Comparison of ENCODE assay signal across 4 worm cellular contexts in the genomic region with DNA sequence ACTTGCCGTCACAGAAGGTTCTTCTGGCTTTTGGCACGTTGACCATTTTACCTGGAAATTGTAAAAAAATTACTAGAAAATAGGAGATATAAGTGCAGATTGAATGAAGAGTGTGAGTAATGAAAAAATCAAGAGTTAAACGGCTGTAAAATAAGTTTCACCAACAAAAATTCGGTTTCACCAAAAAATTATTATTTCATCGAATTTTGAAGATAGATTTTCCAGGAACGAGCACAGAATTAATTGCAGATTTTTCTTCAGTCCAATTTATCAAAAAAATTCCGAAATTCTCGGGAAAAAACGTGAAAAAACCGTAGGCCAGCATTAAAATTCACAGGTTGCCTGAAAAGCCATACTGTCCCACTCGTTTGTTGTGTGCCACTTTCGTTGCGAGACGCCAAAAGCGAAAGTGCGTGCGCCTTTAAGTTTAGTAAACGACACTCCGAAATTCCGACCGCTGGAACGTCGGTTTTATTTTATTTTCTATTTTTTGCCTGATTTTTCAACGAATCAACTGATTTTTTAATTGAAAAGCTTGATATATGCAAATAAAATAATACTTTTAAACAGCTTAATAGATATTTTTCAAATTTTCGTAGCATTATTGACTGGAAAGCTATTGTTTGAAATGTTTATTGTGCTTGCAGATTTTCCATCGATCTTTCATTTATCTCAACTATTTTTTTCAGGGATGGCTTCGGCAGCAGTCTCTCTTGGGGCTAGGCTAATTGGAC.
TF ChIP-seq lines count a peak whose summit lies in the region.

rpl-36.A (minus strand) TSS at position 51 of the 734 bp plus-strand sequence.
nuo-1 (plus strand) TSS at position 684 of the 734 bp plus-strand sequence.

TF ChIP-seq in whole organism, L2 larva, 48 proteins besides CTCF, POLR2A, EP300 and RAD21 (continues in another document):
- TF ChIP-seq ama-1 (optimal IDR thresholded peaks at IDR 0.05; lab: Kevin White, UChicago), result peak; percentile 43
- TF ChIP-seq ceh-16 (tag; optimal IDR thresholded peaks at IDR 0.05; lab: Kevin White, UChicago), result no peak
- TF ChIP-seq nhr-77 (tag; optimal IDR thresholded peaks at IDR 0.05; lab: Kevin White, UChicago), result no peak
- TF ChIP-seq peb-1 (tag; optimal IDR thresholded peaks at IDR 0.05; lab: Kevin White, UChicago), result no peak
- TF ChIP-seq mab-5 (tag; optimal IDR thresholded peaks at IDR 0.05; lab: Kevin White, UChicago), result peak; percentile 30
- TF ChIP-seq gmeb-1 (tag; optimal IDR thresholded peaks at IDR 0.05; lab: Kevin White, UChicago), result peak; percentile 83
- no peak for TF ChIP-seq Y55F3AM.14 (GFP tag; optimal IDR thresholded peaks at IDR 0.05; lab: Kevin White, UChicago)
- TF ChIP-seq mdl-1 (tag; optimal IDR thresholded peaks at IDR 0.05; lab: Kevin White, UChicago), result peak in 1 of 2 experiments; percentile 13
- TF ChIP-seq alr-1 (tag; optimal IDR thresholded peaks at IDR 0.05; lab: Kevin White, UChicago), result no peak
- no peak for TF ChIP-seq lin-39 (tag; optimal IDR thresholded peaks at IDR 0.05; lab: Kevin White, UChicago)
- peak; percentile 92 to 99 for TF ChIP-seq lsy-2 (tag; optimal IDR thresholded peaks at IDR 0.05; lab: Kevin White, UChicago)
- TF ChIP-seq mbf-1 (tag; optimal IDR thresholded peaks at IDR 0.05; lab: Kevin White, UChicago), result no peak
- TF ChIP-seq nhr-23 (tag; optimal IDR thresholded peaks at IDR 0.05; lab: Kevin White, UChicago), result no peak
- no peak for TF ChIP-seq elt-1 (tag; optimal IDR thresholded peaks at IDR 0.05; lab: Kevin White, UChicago)
- TF ChIP-seq ztf-4 (tag; optimal IDR thresholded peaks at IDR 0.05; lab: Kevin White, UChicago), result peak; percentile 54
- TF ChIP-seq lin-13 (GFP tag; optimal IDR thresholded peaks at IDR 0.05; lab: Kevin White, UChicago), result peak; percentile 83
- TF ChIP-seq blmp-1 (tag; optimal IDR thresholded peaks at IDR 0.05; lab: Kevin White, UChicago; ENCODE audit: insufficient read depth), result peak; percentile 94
- peak; percentile 89 for TF ChIP-seq crh-2 (tag; optimal IDR thresholded peaks at IDR 0.05; lab: Kevin White, UChicago)
- TF ChIP-seq ztf-1 (GFP tag; conservative IDR thresholded peaks at IDR 0.05; lab: Robert Waterston, UW), result no peak
- no peak for TF ChIP-seq unc-62 (GFP tag; optimal IDR thresholded peaks at IDR 0.05; lab: Kevin White, UChicago)
- TF ChIP-seq R02D3.7 (tag; optimal IDR thresholded peaks at IDR 0.05; lab: Kevin White, UChicago), result no peak

TF ChIP-seq in whole organism, L4 larva, 104 proteins besides CTCF, POLR2A, EP300 and RAD21 (continues in another document):
- TF ChIP-seq Y75B8A.6 (GFP tag; IDR thresholded peaks at IDR 0.05; lab: Robert Waterston, UW) (no peak), fkh-10 (GFP tag; optimal IDR thresholded peaks at IDR 0.05; lab: Kevin White, UChicago) (peak; percentile 1), ceh-20 (GFP tag; IDR thresholded peaks at IDR 0.05; lab: Robert Waterston, UW) (peak; percentile 43; the same call in 1 of the 2 replicates), daf-16 (GFP tag; optimal IDR thresholded peaks at IDR 0.05; lab: Kevin White, UChicago) (no peak), daf-16 (tag; optimal IDR thresholded peaks at IDR 0.05; lab: Kevin White, UChicago) (peak; percentile 41), mdl-1 (tag; optimal IDR thresholded peaks at IDR 0.05; lab: Kevin White, UChicago) (peak in 1 of 2 experiments; percentile 27), saeg-2 (GFP tag; IDR thresholded peaks at IDR 0.05; lab: Robert Waterston, UW) (no peak), aha-1 (tag; lab: Kevin White, UChicago) (peak; percentile 58), nhr-42 (GFP tag; IDR thresholded peaks at IDR 0.05; lab: Robert Waterston, UW) (no peak), lir-3 (tag; optimal IDR thresholded peaks at IDR 0.05; lab: Kevin White, UChicago) (no peak), dmd-6 (GFP tag; IDR thresholded peaks at IDR 0.05; lab: Robert Waterston, UW) (peak; percentile 49), Y48G9A.11 (GFP tag; IDR thresholded peaks at IDR 0.05; lab: Robert Waterston, UW) (peak; percentile 83), zag-1 (tag; optimal IDR thresholded peaks at IDR 0.05; lab: Kevin White, UChicago) (no peak), F37D6.2 (tag; optimal IDR thresholded peaks at IDR 0.05; lab: Kevin White, UChicago) (peak; percentile 27), duxl-1 (tag; optimal IDR thresholded peaks at IDR 0.05; lab: Kevin White, UChicago; ENCODE audit: poor library complexity) (peak; percentile 33), lin-38 (GFP tag; IDR thresholded peaks at IDR 0.05; lab: Robert Waterston, UW) (peak; percentile 78), nhr-76 (tag; optimal IDR thresholded peaks at IDR 0.05; lab: Kevin White, UChicago) (no peak), hlh-11 (tag; optimal IDR thresholded peaks at IDR 0.05; lab: Kevin White, UChicago) (peak; percentile 80), lsy-2 (tag; optimal IDR thresholded peaks at IDR 0.05; lab: Kevin White, UChicago) (peak; percentile 91 to 99), mxl-3 (GFP tag; optimal IDR thresholded peaks at IDR 0.05; lab: Kevin White, UChicago) (peak; percentile 36), nhr-48 (tag; optimal IDR thresholded peaks at IDR 0.05; lab: Kevin White, UChicago) (no peak)

TF ChIP-seq in whole organism, late embryonic, 69 proteins besides CTCF, POLR2A, EP300 and RAD21 (continues in another document):
- no peak for TF ChIP-seq che-1 (tag; optimal IDR thresholded peaks at IDR 0.05; lab: Kevin White, UChicago)
- no peak for TF ChIP-seq odd-2 (tag; optimal IDR thresholded peaks at IDR 0.05; lab: Kevin White, UChicago)
- TF ChIP-seq dve-1 (tag; optimal IDR thresholded peaks at IDR 0.05; lab: Kevin White, UChicago), result peak; percentile 42
- TF ChIP-seq sox-4 (tag; optimal IDR thresholded peaks at IDR 0.05; lab: Kevin White, UChicago), result no peak
- TF ChIP-seq elt-4 (tag; optimal IDR thresholded peaks at IDR 0.05; lab: Kevin White, UChicago), result no peak
- TF ChIP-seq elt-2 (tag; optimal IDR thresholded peaks at IDR 0.05; lab: Kevin White, UChicago), result peak; percentile 24
- no peak for TF ChIP-seq K09A11.1 (tag; optimal IDR thresholded peaks at IDR 0.05; lab: Kevin White, UChicago; ENCODE audit: insufficient read depth)
- TF ChIP-seq unc-55 (GFP tag; optimal IDR thresholded peaks at IDR 0.05; lab: Kevin White, UChicago), result peak; percentile 62
- no peak for TF ChIP-seq ama-1 (optimal IDR thresholded peaks at IDR 0.05; lab: Kevin White, UChicago)
- no peak for TF ChIP-seq pha-2 (tag; optimal IDR thresholded peaks at IDR 0.05; lab: Kevin White, UChicago)
- no peak for TF ChIP-seq tbx-2 (tag; optimal IDR thresholded peaks at IDR 0.05; lab: Kevin White, UChicago)
- TF ChIP-seq sdc-2 (tag; optimal IDR thresholded peaks at IDR 0.05; lab: Kevin White, UChicago), result no peak
- TF ChIP-seq unc-3 (GFP tag; conservative IDR thresholded peaks at IDR 0.05; lab: Robert Waterston, UW), result no peak
- TF ChIP-seq unc-3 (tag; optimal IDR thresholded peaks at IDR 0.05; lab: Kevin White, UChicago), result no peak
- no peak for TF ChIP-seq gmeb-2 (tag; optimal IDR thresholded peaks at IDR 0.05; lab: Kevin White, UChicago)
- no peak for TF ChIP-seq lim-6 (tag; optimal IDR thresholded peaks at IDR 0.05; lab: Kevin White, UChicago)
- no peak for TF ChIP-seq ceh-22 (tag; optimal IDR thresholded peaks at IDR 0.05; lab: Kevin White, UChicago)
- TF ChIP-seq hlh-13 (GFP tag; optimal IDR thresholded peaks at IDR 0.05; lab: Kevin White, UChicago), result no peak
- no peak for TF ChIP-seq fkh-6 (tag; optimal IDR thresholded peaks at IDR 0.05; lab: Kevin White, UChicago)
- no peak for TF ChIP-seq pag-3 (tag; optimal IDR thresholded peaks at IDR 0.05; lab: Kevin White, UChicago; ENCODE audit: borderline replicate concordance)
- TF ChIP-seq ceh-34 (tag; optimal IDR thresholded peaks at IDR 0.05; lab: Kevin White, UChicago), result peak; percentile 51
- peak; percentile 68 for TF ChIP-seq ceh-31 (tag; optimal IDR thresholded peaks at IDR 0.05; lab: Kevin White, UChicago)
- no peak for TF ChIP-seq K02D7.2 (tag; optimal IDR thresholded peaks at IDR 0.05; lab: Kevin White, UChicago)
- no peak for TF ChIP-seq ceh-14 (tag; optimal IDR thresholded peaks at IDR 0.05; lab: Kevin White, UChicago)

TF ChIP-seq in whole organism, mixed stage, embryonic, 35 proteins besides CTCF, POLR2A, EP300 and RAD21 (continues in another document):
- peak; percentile 94 for TF ChIP-seq nhr-237 (tag; optimal IDR thresholded peaks at IDR 0.05; lab: Kevin White, UChicago)
- no peak for TF ChIP-seq zip-8 (tag; optimal IDR thresholded peaks at IDR 0.05; lab: Kevin White, UChicago)
- TF ChIP-seq lin-13 (tag; optimal IDR thresholded peaks at IDR 0.05; lab: Kevin White, UChicago), result peak; percentile 76
- no peak for TF ChIP-seq snpc-4 (tag; optimal IDR thresholded peaks at IDR 0.05; lab: Kevin White, UChicago)
- no peak for TF ChIP-seq ceh-43 (GFP tag; optimal IDR thresholded peaks at IDR 0.05; lab: Kevin White, UChicago)
- TF ChIP-seq unc-120 (tag; optimal IDR thresholded peaks at IDR 0.05; lab: Kevin White, UChicago; ENCODE audit: poor library complexity, severe bottlenecking), result peak; percentile 80
- peak; percentile 4 for TF ChIP-seq drap-1 (GFP tag; optimal IDR thresholded peaks at IDR 0.05; lab: Kevin White, UChicago)
- peak; percentile 44 for TF ChIP-seq ceh-39 (tag; optimal IDR thresholded peaks at IDR 0.05; lab: Kevin White, UChicago)
- peak; percentile 50 for TF ChIP-seq sptf-1 (tag; optimal IDR thresholded peaks at IDR 0.05; lab: Kevin White, UChicago)
- no peak for TF ChIP-seq nhr-12 (tag; optimal IDR thresholded peaks at IDR 0.05; lab: Kevin White, UChicago)
- peak; percentile 73 for TF ChIP-seq pha-4 (tag; optimal IDR thresholded peaks at IDR 0.05; lab: Kevin White, UChicago)
- TF ChIP-seq mep-1 (tag; optimal IDR thresholded peaks at IDR 0.05; lab: Kevin White, UChicago), result peak; percentile 93
- TF ChIP-seq ceh-83 (GFP tag; optimal IDR thresholded peaks at IDR 0.05; lab: Kevin White, UChicago), result no peak
- TF ChIP-seq mls-2 (tag; optimal IDR thresholded peaks at IDR 0.05; lab: Kevin White, UChicago), result no peak
- no peak for TF ChIP-seq sem-2 (GFP tag; optimal IDR thresholded peaks at IDR 0.05; lab: Kevin White, UChicago)
- no peak for TF ChIP-seq bed-3 (GFP tag; optimal IDR thresholded peaks at IDR 0.05; lab: Kevin White, UChicago)
- no peak for TF ChIP-seq nhr-76 (tag; optimal IDR thresholded peaks at IDR 0.05; lab: Kevin White, UChicago)
- no peak for TF ChIP-seq M03D4.4 (tag; optimal IDR thresholded peaks at IDR 0.05; lab: Kevin White, UChicago)
- no peak for TF ChIP-seq elt-3 (tag; optimal IDR thresholded peaks at IDR 0.05; lab: Kevin White, UChicago)
- peak; percentile 98 for TF ChIP-seq lsy-2 (tag; optimal IDR thresholded peaks at IDR 0.05; lab: Kevin White, UChicago)
- peak; percentile 89 for TF ChIP-seq blmp-1 (tag; optimal IDR thresholded peaks at IDR 0.05; lab: Kevin White, UChicago)
- TF ChIP-seq tbx-8 (GFP tag; optimal IDR thresholded peaks at IDR 0.05; lab: Kevin White, UChicago), result no peak
- TF ChIP-seq lin-32 (GFP tag; optimal IDR thresholded peaks at IDR 0.05; lab: Kevin White, UChicago), result no peak
- TF ChIP-seq mab-5 (tag; optimal IDR thresholded peaks at IDR 0.05; lab: Kevin White, UChicago), result no peak
- no peak for TF ChIP-seq flh-1 (GFP tag; optimal IDR thresholded peaks at IDR 0.05; lab: Kevin White, UChicago)
- peak; percentile 34 for TF ChIP-seq unc-62 (GFP tag; optimal IDR thresholded peaks at IDR 0.05; lab: Kevin White, UChicago)
- TF ChIP-seq ztf-11 (tag; optimal IDR thresholded peaks at IDR 0.05; lab: Kevin White, UChicago), result no peak
